Worm (Caenorhabditis elegans): Measurements from ENCODE around the gene C32D5.11.

The C32D5.11 gene

ce11 chrII:6347341-6348118 is 7.7 kb downstream of the C32D5.11 start, which contains the start of gene lgg-1:
Gene lgg-1, minus strand, starts transcription at chrII:6347719.
- TF ChIP-seq lsy-2 (tag; optimal IDR thresholded peaks at IDR 0.05) (peak; percentile 36 to 59), C34F6.9 (tag; optimal IDR thresholded peaks at IDR 0.05) (peak; percentile 81), nhr-25 (tag; optimal IDR thresholded peaks at IDR 0.05) (peak; percentile 55), sem-4 (tag; optimal IDR thresholded peaks at IDR 0.05) (peak; percentile 9), fos-1 (tag; optimal IDR thresholded peaks at IDR 0.05) (peak; percentile 55), nhr-21 (tag; optimal IDR thresholded peaks at IDR 0.05) (peak; percentile 50), skn-1 (tag; optimal IDR thresholded peaks at IDR 0.05) (no peak), aly-2 (tag; optimal IDR thresholded peaks at IDR 0.05) (no peak), elt-1 (tag; optimal IDR thresholded peaks at IDR 0.05) (no peak), Y55F3AM.14 (GFP tag; optimal IDR thresholded peaks at IDR 0.05) (peak; percentile 36), lin-13 (GFP tag; optimal IDR thresholded peaks at IDR 0.05) (peak; percentile 15), sma-3 (GFP tag; optimal IDR thresholded peaks at IDR 0.05) (peak; percentile 35), ama-1 (optimal IDR thresholded peaks at IDR 0.05) (peak; percentile 97), ZK546.5 (tag; optimal IDR thresholded peaks at IDR 0.05) (no peak), nhr-23 (tag; optimal IDR thresholded peaks at IDR 0.05) (no peak), mdl-1 (tag; optimal IDR thresholded peaks at IDR 0.05) (peak; percentile 14 to 25), elt-3 (tag; optimal IDR thresholded peaks at IDR 0.05) (no peak), nhr-10 (tag; optimal IDR thresholded peaks at IDR 0.05) (no peak), egl-27 (tag; optimal IDR thresholded peaks at IDR 0.05) (peak; percentile 45), blmp-1 (tag; optimal IDR thresholded peaks at IDR 0.05; ENCODE audit: insufficient read depth) (peak; percentile 83), nhr-6 (tag; optimal IDR thresholded peaks at IDR 0.05) (peak; percentile 48), nhr-237 (tag; optimal IDR thresholded peaks at IDR 0.05) (no peak), unc-62 (GFP tag; optimal IDR thresholded peaks at IDR 0.05) (peak; percentile 14), unc-55 (GFP tag; optimal IDR thresholded peaks at IDR 0.05) (peak; percentile 68), lin-11 (tag; optimal IDR thresholded peaks at IDR 0.05) (peak; percentile 60), nhr-12 (tag; optimal IDR thresholded peaks at IDR 0.05) (no peak), alr-1 (tag; optimal IDR thresholded peaks at IDR 0.05) (no peak), nhr-129 (tag; optimal IDR thresholded peaks at IDR 0.05) (peak; percentile 91), nhr-11 (tag; optimal IDR thresholded peaks at IDR 0.05) (no peak), crh-2 (tag; optimal IDR thresholded peaks at IDR 0.05) (peak; percentile 51), ceh-16 (tag; optimal IDR thresholded peaks at IDR 0.05) (no peak), zag-1 (tag; optimal IDR thresholded peaks at IDR 0.05) (peak; percentile 71), ceh-82 (tag; optimal IDR thresholded peaks at IDR 0.05) (peak; percentile 28), F13H6.1 (tag; optimal IDR thresholded peaks at IDR 0.05) (no peak), sma-9 (GFP tag; optimal IDR thresholded peaks at IDR 0.05) (peak; percentile 51), sma-9 (tag; optimal IDR thresholded peaks at IDR 0.05) (no peak)

ce11 chrII:6346551-6347079 is 8.6 kb downstream of the C32D5.11 start:
- TF ChIP-seq gmeb-1 (tag; optimal IDR thresholded peaks at IDR 0.05): peak; percentile 55
- TF ChIP-seq nhr-21 (tag; optimal IDR thresholded peaks at IDR 0.05): peak; percentile 90
- TF ChIP-seq blmp-1 (tag; optimal IDR thresholded peaks at IDR 0.05; ENCODE audit: insufficient read depth): peak; percentile 20
- TF ChIP-seq lin-39 (tag; optimal IDR thresholded peaks at IDR 0.05): no peak
- TF ChIP-seq nhr-12 (tag; optimal IDR thresholded peaks at IDR 0.05): no peak
- TF ChIP-seq C34F6.9 (tag; optimal IDR thresholded peaks at IDR 0.05): peak; percentile 78
- TF ChIP-seq lsy-2 (tag; optimal IDR thresholded peaks at IDR 0.05): peak; percentile 37 to 83
- peak; percentile 86 for TF ChIP-seq nhr-6 (tag; optimal IDR thresholded peaks at IDR 0.05)
- TF ChIP-seq alr-1 (tag; optimal IDR thresholded peaks at IDR 0.05): no peak
- TF ChIP-seq egl-27 (tag; optimal IDR thresholded peaks at IDR 0.05): peak; percentile 25
- TF ChIP-seq ZK546.5 (tag; optimal IDR thresholded peaks at IDR 0.05): no peak
- no peak for TF ChIP-seq peb-1 (tag; optimal IDR thresholded peaks at IDR 0.05)
- TF ChIP-seq sma-3 (GFP tag; optimal IDR thresholded peaks at IDR 0.05): peak; percentile 79
- TF ChIP-seq aly-2 (tag; optimal IDR thresholded peaks at IDR 0.05): no peak
- TF ChIP-seq nhr-11 (tag; optimal IDR thresholded peaks at IDR 0.05): no peak
- no peak for TF ChIP-seq zag-1 (tag; optimal IDR thresholded peaks at IDR 0.05)
- TF ChIP-seq nhr-129 (tag; optimal IDR thresholded peaks at IDR 0.05): peak; percentile 89
- TF ChIP-seq Y55F3AM.14 (GFP tag; optimal IDR thresholded peaks at IDR 0.05): peak; percentile 20
- TF ChIP-seq ztf-1 (GFP tag; conservative IDR thresholded peaks at IDR 0.05): 0 out of 2 replicates have a peak, but pooled peaks have one; percentile 66
- no peak for TF ChIP-seq elt-1 (tag; optimal IDR thresholded peaks at IDR 0.05)
- peak; percentile 42 for TF ChIP-seq nhr-10 (tag; optimal IDR thresholded peaks at IDR 0.05)
- peak; percentile 73 for TF ChIP-seq lin-13 (GFP tag; optimal IDR thresholded peaks at IDR 0.05)
- TF ChIP-seq ceh-16 (tag; optimal IDR thresholded peaks at IDR 0.05): no peak
- TF ChIP-seq unc-55 (GFP tag; optimal IDR thresholded peaks at IDR 0.05): peak; percentile 53
- TF ChIP-seq unc-39 (tag; optimal IDR thresholded peaks at IDR 0.05): no peak
- TF ChIP-seq sma-9 (GFP tag; optimal IDR thresholded peaks at IDR 0.05): peak; percentile 62
- TF ChIP-seq sma-9 (tag; optimal IDR thresholded peaks at IDR 0.05): no peak
- TF ChIP-seq F13H6.1 (tag; optimal IDR thresholded peaks at IDR 0.05): peak; percentile 54
- TF ChIP-seq ztf-4 (tag; optimal IDR thresholded peaks at IDR 0.05): peak; percentile 95
- peak; percentile 14 for TF ChIP-seq fos-1 (tag; optimal IDR thresholded peaks at IDR 0.05)
- TF ChIP-seq nhr-25 (tag; optimal IDR thresholded peaks at IDR 0.05): peak; percentile 81
- no peak for TF ChIP-seq elt-3 (tag; optimal IDR thresholded peaks at IDR 0.05)
- TF ChIP-seq nhr-77 (tag; optimal IDR thresholded peaks at IDR 0.05): no peak
- peak; percentile 98 for TF ChIP-seq ama-1 (optimal IDR thresholded peaks at IDR 0.05)
- peak; percentile 79 for TF ChIP-seq crh-2 (tag; optimal IDR thresholded peaks at IDR 0.05)
- TF ChIP-seq ceh-82 (tag; optimal IDR thresholded peaks at IDR 0.05): no peak
- no peak for TF ChIP-seq lin-11 (tag; optimal IDR thresholded peaks at IDR 0.05)
- peak; percentile 82 for TF ChIP-seq skn-1 (tag; optimal IDR thresholded peaks at IDR 0.05)
